Fruit fly (Drosophila melanogaster): ENCODE measurements around the gene Pfas.

dm6 chr2L:6046865-6047264 lies 1.0 kb upstream of the Pfas start:
- no peak for TF ChIP-seq h (optimal IDR thresholded peaks at IDR 0.05)
- TF ChIP-seq psq (optimal IDR thresholded peaks at IDR 0.05) = no peak
- TF ChIP-seq insv (optimal IDR thresholded peaks at IDR 0.05) = no peak
- TF ChIP-seq Myc (optimal IDR thresholded peaks at IDR 0.05) = no peak
- no peak for TF ChIP-seq Sin3A (optimal IDR thresholded peaks at IDR 0.05)
